Fruit fly (Drosophila melanogaster) whole organism, embryonic: ENCODE measurements around the gene CG7739.
A peak's percentile ranks its signal among the peaks of the same experiment; 100 is the strongest.

Source experiments
- Bdp1 ChIP-seq: fragments of 200-800 bp; sonication (Bioruptor generic); optimal IDR thresholded peaks from 3 replicates; lab custom pipeline; 2016; ENCODE audit warnings: missing biosample characterization, missing genetic modification characterization
- CG10209 ChIP-seq: fragments of 200-800 bp; sonication (Bioruptor generic); optimal IDR thresholded peaks from 3 replicates; lab custom pipeline; 2017; ENCODE audit warnings: missing biosample characterization, mild to moderate bottlenecking, missing genetic modification characterization, missing genetic modification reagents
- CG10366 ChIP-seq: fragments of 200-800 bp; sonication (Bioruptor generic); IDR thresholded peaks from 2 replicates; pipeline ENCODE4 v1.3.6; 2022; ENCODE audit warnings: missing biosample characterization, missing genetic modification characterization
- CG11504 ChIP-seq: fragments of 200-800 bp; sonication (Bioruptor generic); optimal IDR thresholded peaks from 3 replicates; lab custom pipeline; 2019; ENCODE audit warnings: missing biosample characterization, mild to moderate bottlenecking, missing genetic modification characterization, moderate library complexity
- CG11696 ChIP-seq: fragments of 200-800 bp; sonication (Bioruptor generic); IDR thresholded peaks from 2 replicates; pipeline ENCODE4 v1.3.6; 2022; ENCODE audit warnings: missing biosample characterization, missing genetic modification characterization
- CG12236 ChIP-seq: fragments of 200-800 bp; sonication (Bioruptor generic); optimal IDR thresholded peaks from 2 replicates; lab custom pipeline; 2016; ENCODE audit warnings: missing biosample characterization, missing genetic modification characterization
- CG12391 ChIP-seq: fragments of 200-800 bp; sonication (Bioruptor generic); optimal IDR thresholded peaks from 3 replicates; lab custom pipeline; 2018; ENCODE audit warnings: missing biosample characterization, mild to moderate bottlenecking, missing genetic modification characterization, moderate library complexity
- CG12769 ChIP-seq: fragments of 200-800 bp; sonication (Bioruptor generic); optimal IDR thresholded peaks from 2 replicates; lab custom pipeline; 2019; ENCODE audit warnings: missing biosample characterization, mild to moderate bottlenecking, missing genetic modification characterization, moderate library complexity
- CG14441 ChIP-seq: fragments of 200-800 bp; sonication (Bioruptor generic); IDR thresholded peaks from 2 replicates; pipeline ENCODE4 v1.3.6; 2022; ENCODE audit warnings: missing biosample characterization, missing genetic modification characterization
- CG1647 ChIP-seq: fragments of 200-800 bp; sonication (Bioruptor generic); optimal IDR thresholded peaks from 3 replicates; lab custom pipeline; 2016; ENCODE audit warnings: missing biosample characterization, missing genetic modification characterization
- CG18262 ChIP-seq: fragments of 200-800 bp; optimal IDR thresholded peaks from 3 replicates; lab custom pipeline; 2019; ENCODE audit warnings: missing biosample characterization, mild to moderate bottlenecking, missing genetic modification characterization, moderate library complexity
- CG18476 ChIP-seq: fragments of 200-800 bp; sonication (Bioruptor generic); optimal IDR thresholded peaks from 2 replicates; lab custom pipeline; 2016; ENCODE audit warnings: missing biosample characterization, mild to moderate bottlenecking, missing genetic modification characterization
- CG6175 ChIP-seq: fragments of 200-800 bp; sonication (Bioruptor generic); IDR thresholded peaks from 3 replicates; pipeline ENCODE4 v1.3.6; 2022; ENCODE audit warnings: missing biosample characterization, missing genetic modification characterization
- CG6689 ChIP-seq: fragments of 200-800 bp; sonication (Bioruptor generic); IDR thresholded peaks from 2 replicates; pipeline ENCODE4 v1.3.6; 2022; ENCODE audit warnings: missing biosample characterization, missing genetic modification characterization
- CG7839 ChIP-seq: fragments of 200-800 bp; sonication (Bioruptor generic); optimal IDR thresholded peaks from 3 replicates; lab custom pipeline; 2018; ENCODE audit warnings: missing biosample characterization, mild to moderate bottlenecking, missing genetic modification characterization, moderate library complexity
- CG8281 ChIP-seq: fragments of 200-800 bp; sonication (Bioruptor generic); optimal IDR thresholded peaks from 2 replicates; lab custom pipeline; 2018; ENCODE audit warnings: missing biosample characterization, mild to moderate bottlenecking, missing genetic modification characterization, moderate library complexity
- CG8290 ChIP-seq, 3 experiments: fragments of 200-800 bp; sonication (Bioruptor generic); optimal IDR thresholded peaks; 2 replicates each; lab custom pipeline; 2016 to 2019; ENCODE audit warnings: missing biosample characterization in 3 of 3, missing genetic modification characterization in 3 of 3, mild to moderate bottlenecking in 2 of 3, moderate library complexity in 1 of 3
- CG8924 ChIP-seq: fragments of 200-800 bp; optimal IDR thresholded peaks from 3 replicates; lab custom pipeline; 2019; ENCODE audit warnings: missing biosample characterization, mild to moderate bottlenecking, missing genetic modification characterization, moderate library complexity
- CG9215 ChIP-seq: fragments of 200-800 bp; sonication (Bioruptor generic); IDR thresholded peaks from 2 replicates; pipeline ENCODE4 v1.3.6; 2022; ENCODE audit warnings: missing biosample characterization, missing genetic modification characterization
- CoRest ChIP-seq: fragments of 200-800 bp; sonication (Bioruptor generic); optimal IDR thresholded peaks from 3 replicates; lab custom pipeline; 2018; ENCODE audit warnings: missing biosample characterization, mild to moderate bottlenecking, missing genetic modification characterization, moderate library complexity
- D ChIP-seq, 2 experiments: fragments of 200-800 bp in 1 of 2; fragments of >200 bp in 1 of 2; sonication (Bioruptor generic) in 1 of 2; optimal IDR thresholded peaks; 2 replicates in 1 of 2; 3 replicates in 1 of 2; lab custom pipeline; 2017; ENCODE audit warnings: mild to moderate bottlenecking in 1 of 2, missing biosample characterization in 1 of 2, missing genetic modification characterization in 1 of 2, missing genetic modification reagents in 1 of 2
- D19A ChIP-seq: fragments of 200-800 bp; optimal IDR thresholded peaks from 3 replicates; lab custom pipeline; 2019; ENCODE audit warnings: missing biosample characterization, mild to moderate bottlenecking, missing genetic modification characterization, moderate library complexity
- Doc3 ChIP-seq: fragments of 200-800 bp; sonication (Bioruptor generic); IDR thresholded peaks from 3 replicates; pipeline ENCODE4 v1.3.6; 2022; ENCODE audit warnings: missing biosample characterization, missing genetic modification characterization; ENCODE audit not compliant: partially characterized antibody
- E2f1 ChIP-seq: fragments of 200-800 bp; sonication (Bioruptor generic); IDR thresholded peaks from 2 replicates; pipeline ENCODE4 v1.3.6; 2022; ENCODE audit warnings: missing biosample characterization, missing genetic modification characterization
- Hr51 ChIP-seq, 2 experiments: fragments of 200-800 bp; sonication (Bioruptor generic); optimal IDR thresholded peaks; 2 replicates in 1 of 2; 3 replicates in 1 of 2; lab custom pipeline; 2016 to 2018; ENCODE audit warnings: missing biosample characterization in 2 of 2, missing genetic modification characterization in 2 of 2, mild to moderate bottlenecking in 1 of 2, moderate library complexity in 1 of 2
- Med ChIP-seq: fragments of 200-800 bp; sonication (Bioruptor generic); peaks from one replicate; lab custom pipeline; 2016; ENCODE audit warnings: missing biosample characterization, missing genetic modification characterization, mild to moderate bottlenecking, inconsistent platforms, moderate library complexity
- Meics ChIP-seq: fragments of 200-800 bp; sonication (Bioruptor generic); optimal IDR thresholded peaks from 2 replicates; lab custom pipeline; 2017; ENCODE audit warnings: missing biosample characterization, mild to moderate bottlenecking, missing genetic modification characterization
- Rfx ChIP-seq: fragments of 200-800 bp; sonication (Bioruptor generic); IDR thresholded peaks from 2 replicates; pipeline ENCODE4 v1.3.6; 2022; ENCODE audit warnings: missing biosample characterization, missing genetic modification characterization
- Side ChIP-seq: fragments of 200-800 bp; sonication (Bioruptor generic); optimal IDR thresholded peaks from 2 replicates; lab custom pipeline; 2016; ENCODE audit warnings: missing biosample characterization, missing genetic modification characterization
- Sox102F ChIP-seq: fragments of 200-800 bp; sonication (Bioruptor generic); optimal IDR thresholded peaks from 2 replicates; lab custom pipeline; 2018; ENCODE audit warnings: missing biosample characterization, mild to moderate bottlenecking, missing genetic modification characterization, moderate library complexity
- Spps ChIP-seq: fragments of 200-800 bp; sonication (Bioruptor generic); optimal IDR thresholded peaks from 2 replicates; lab custom pipeline; 2018; ENCODE audit warnings: missing biosample characterization, mild to moderate bottlenecking, missing genetic modification characterization
- Xbp1 ChIP-seq: fragments of 200-800 bp; sonication (Bioruptor generic); optimal IDR thresholded peaks from 3 replicates; lab custom pipeline; 2016; ENCODE audit warnings: missing biosample characterization, mild to moderate bottlenecking, missing genetic modification characterization
- ab ChIP-seq: fragments of 200-800 bp; sonication (Bioruptor generic); optimal IDR thresholded peaks from 2 replicates; lab custom pipeline; 2016; ENCODE audit warnings: missing biosample characterization, missing genetic modification characterization
- chm ChIP-seq: fragments of 200-800 bp; sonication (Bioruptor generic); IDR thresholded peaks from 2 replicates; pipeline ENCODE4 v1.3.6; 2022; ENCODE audit warnings: missing biosample characterization, missing genetic modification characterization
- dmrt99B ChIP-seq: fragments of 200-800 bp; sonication (Bioruptor generic); optimal IDR thresholded peaks from 2 replicates; lab custom pipeline; 2018; ENCODE audit warnings: missing biosample characterization, mild to moderate bottlenecking, missing genetic modification characterization, moderate library complexity
- emc ChIP-seq: fragments of 200-800 bp; sonication (Bioruptor generic); optimal IDR thresholded peaks from 2 replicates; lab custom pipeline; 2016; ENCODE audit warnings: missing biosample characterization, missing genetic modification characterization
- fd102C ChIP-seq: fragments of 200-800 bp; sonication (Bioruptor generic); optimal IDR thresholded peaks from 2 replicates; lab custom pipeline; 2018; ENCODE audit warnings: missing biosample characterization, mild to moderate bottlenecking, missing genetic modification characterization, moderate library complexity
- grau ChIP-seq: fragments of 200-800 bp; optimal IDR thresholded peaks from 3 replicates; lab custom pipeline; 2019; ENCODE audit warnings: missing biosample characterization, mild to moderate bottlenecking, missing genetic modification characterization, moderate library complexity
- grn ChIP-seq: fragments of 200-800 bp; sonication (Bioruptor generic); optimal IDR thresholded peaks from 3 replicates; lab custom pipeline; 2017; ENCODE audit warnings: missing biosample characterization, missing genetic modification characterization
- kay ChIP-seq: fragments of 200-800 bp; sonication (Bioruptor generic); optimal IDR thresholded peaks from 2 replicates; lab custom pipeline; 2016; ENCODE audit warnings: missing biosample characterization, missing genetic modification characterization
- knrl ChIP-seq: fragments of 200-800 bp; sonication (Bioruptor generic); IDR thresholded peaks from 3 replicates; pipeline ENCODE4 v1.3.6; 2022; ENCODE audit warnings: missing biosample characterization, missing genetic modification characterization; ENCODE audit not compliant: partially characterized antibody
- lmd ChIP-seq: fragments of 200-800 bp; sonication (Bioruptor generic); IDR thresholded peaks from 2 replicates; pipeline ENCODE4 v1.3.6; 2022; ENCODE audit warnings: missing biosample characterization, missing genetic modification characterization
- prd ChIP-seq, 3 experiments: fragments of >200 bp in 2 of 3; fragments of 200-800 bp in 1 of 3; sonication (Bioruptor generic) in 1 of 3; optimal IDR thresholded peaks in 2 of 3; IDR thresholded peaks in 1 of 3; 2 replicates in 2 of 3; 3 replicates in 1 of 3; pipeline versions ENCODE4 v1.3.6 to Lab custom; 2017 to 2022; ENCODE audit warnings: missing biosample characterization in 1 of 3, missing genetic modification characterization in 1 of 3
- pum ChIP-seq: fragments of 200-800 bp; sonication (Bioruptor generic); optimal IDR thresholded peaks from 2 replicates; lab custom pipeline; 2016; ENCODE audit warnings: missing biosample characterization, missing genetic modification characterization
- sens ChIP-seq: fragments of 200-800 bp; sonication (Bioruptor generic); peaks from one replicate; lab custom pipeline; 2016; ENCODE audit warnings: missing biosample characterization, missing genetic modification characterization
- twi ChIP-seq: fragments of 200-800 bp; optimal IDR thresholded peaks from 2 replicates; lab custom pipeline; 2019; ENCODE audit warnings: missing biosample characterization, mild to moderate bottlenecking, missing genetic modification characterization, moderate library complexity
- z ChIP-seq: fragments of 200-800 bp; sonication (Bioruptor generic); IDR thresholded peaks from 3 replicates; pipeline ENCODE4 v1.3.6; 2022; ENCODE audit warnings: missing biosample characterization, missing genetic modification characterization
- zfh1 ChIP-seq: fragments of 200-800 bp; sonication (Bioruptor generic); IDR thresholded peaks from 3 replicates; pipeline ENCODE4 v1.3.6; 2022; ENCODE audit warnings: missing biosample characterization, missing genetic modification characterization

The CG7739 gene

DNA sequence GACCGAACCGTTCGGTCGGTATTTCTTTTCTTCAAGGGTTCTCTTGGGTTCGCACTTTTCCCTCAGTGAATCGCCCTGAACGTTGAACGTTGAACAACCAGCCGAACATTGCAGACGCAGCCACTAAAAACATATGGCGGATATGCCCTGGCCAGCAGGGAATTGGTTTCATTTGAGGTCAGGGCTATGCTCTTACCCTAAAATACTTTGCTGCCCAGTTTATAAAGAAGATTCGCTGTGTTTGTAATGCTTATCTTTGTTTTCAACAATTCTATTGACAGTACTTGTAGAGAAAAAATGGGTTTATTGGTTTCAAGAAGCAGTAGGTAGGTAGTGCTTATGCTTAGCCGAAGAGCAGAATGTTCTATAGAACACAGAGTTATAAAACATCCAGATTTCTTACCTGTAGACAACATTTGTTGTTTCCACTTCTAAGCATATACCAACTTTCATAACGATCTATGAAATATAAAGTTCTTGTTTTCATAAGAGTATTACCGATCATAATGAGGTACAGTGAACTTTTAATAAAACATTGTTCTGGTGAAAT is 32.4 kb upstream of the CG7739 start (continued):
- TF ChIP-seq Rfx (peak; percentile 14; the same call in 1 of the 2 replicates), CG1647 (GFP tag; lab: Kevin White, UChicago) (no peak), grau (tag; lab: Kevin White, UChicago) (peak; percentile 23), D19A (tag; lab: Kevin White, UChicago) (peak; percentile 52), Sox102F (peak; percentile 14), CG10209 (GFP tag; lab: Kevin White, UChicago) (no peak), kay (peak; percentile 8), Med (peak; percentile 78), CG7839 (peak; percentile 21), CG6175 (GFP tag; lab: Robert Waterston, UW) (no peak), CG6689 (GFP tag; lab: Robert Waterston, UW) (0 out of 2 replicates have a peak, but pooled peaks have one; percentile 13), Spps (tag; lab: Kevin White, UChicago) (no peak), Doc3 (no peak), CG12236 (GFP tag; lab: Kevin White, UChicago) (no peak), Hr51 (GFP tag; optimal IDR thresholded peaks at IDR 0.05; lab: Kevin White, UChicago) (peak in 1 of 2 experiments; percentile 29), dmrt99B (tag; lab: Kevin White, UChicago) (peak; percentile 10), CG14441 (GFP tag; lab: Robert Waterston, UW) (0 out of 2 replicates have a peak, but pooled peaks have one; percentile 37), D (optimal IDR thresholded peaks at IDR 0.05; lab: Kevin White, UChicago) (peak; percentile 9), D (GFP tag; optimal IDR thresholded peaks at IDR 0.05; lab: Kevin White, UChicago) (peak; percentile 7), CG11696 (no peak), CG8281 (tag; lab: Kevin White, UChicago) (no peak), lmd (GFP tag; lab: Robert Waterston, UW) (peak; percentile 24), CG12391 (tag; lab: Kevin White, UChicago) (peak; percentile 23), zfh1 (GFP tag; lab: Robert Waterston, UW) (0 out of 3 replicates have a peak, but pooled peaks have one; percentile 34), prd (optimal IDR thresholded peaks at IDR 0.05; lab: Kevin White, UChicago) (no peak), prd (GFP tag; IDR thresholded peaks at IDR 0.05; lab: Robert Waterston, UW) (0 out of 3 replicates have a peak, but pooled peaks have one; percentile 26), CG8924 (peak; percentile 10), CG8290 (GFP tag; optimal IDR thresholded peaks at IDR 0.05; lab: Kevin White, UChicago) (no peak), CG8290 (tag; optimal IDR thresholded peaks at IDR 0.05; lab: Kevin White, UChicago) (peak in 1 of 2 experiments; percentile 21), chm (GFP tag; lab: Robert Waterston, UW) (0 out of 2 replicates have a peak, but pooled peaks have one; percentile 20), CG18262 (tag; lab: Kevin White, UChicago) (peak; percentile 22), twi (peak; percentile 23), CG10366 (GFP tag; lab: Robert Waterston, UW) (peak; percentile 9; the same call in 1 of the 2 replicates), CoRest (tag; lab: Kevin White, UChicago) (peak; percentile 8), sens (GFP tag; lab: Kevin White, UChicago) (peak; percentile 68), pum (GFP tag; lab: Kevin White, UChicago) (no peak), CG18476 (no peak), Bdp1 (no peak), fd102C (no peak), knrl (GFP tag; lab: Robert Waterston, UW) (no peak), CG9215 (no peak), CG12769 (tag; lab: Kevin White, UChicago) (peak; percentile 5), Xbp1 (no peak), grn (GFP tag; lab: Kevin White, UChicago) (peak; percentile 46), emc (GFP tag; lab: Kevin White, UChicago) (no peak), ab (no peak), CG11504 (peak; percentile 24), E2f1 (GFP tag; lab: Robert Waterston, UW) (no peak), Meics (GFP tag; lab: Kevin White, UChicago) (no peak), Side (GFP tag; lab: Kevin White, UChicago) (no peak), z (no peak)
